Fruit fly (Drosophila melanogaster): ENCODE measurements around the gene tacc.

tacc gene

dm6 chr3R:4739492-4740431 is 9.1 kb downstream of the tacc start (continued):
- TF ChIP-seq CG2129 (GFP tag; IDR thresholded peaks at IDR 0.05; ENCODE audit: partially characterized antibody), result no peak
- no peak for TF ChIP-seq toy (GFP tag; IDR thresholded peaks at IDR 0.05)
- no peak for TF ChIP-seq CG10321 (GFP tag; IDR thresholded peaks at IDR 0.05)
- TF ChIP-seq pros (GFP tag; optimal IDR thresholded peaks at IDR 0.05), result peak; percentile 79
- peak; percentile 5 for TF ChIP-seq CG13894 (tag; optimal IDR thresholded peaks at IDR 0.05)
- TF ChIP-seq CG3995 (GFP tag; optimal IDR thresholded peaks at IDR 0.05), result peak; percentile 54
- TF ChIP-seq Hr78 (GFP tag; optimal IDR thresholded peaks at IDR 0.05), result peak in 1 of 2 experiments; percentile 77
- TF ChIP-seq CG31365 (tag; optimal IDR thresholded peaks at IDR 0.05), result no peak
- TF ChIP-seq Med (GFP tag), result peak; percentile 83
- no peak for TF ChIP-seq zf30C (GFP tag; optimal IDR thresholded peaks at IDR 0.05)
- TF ChIP-seq CG10366 (GFP tag; IDR thresholded peaks at IDR 0.05), result no peak
- TF ChIP-seq aop (GFP tag; IDR thresholded peaks at IDR 0.05), result no peak
- peak; percentile 83 for TF ChIP-seq CG7786 (GFP tag; optimal IDR thresholded peaks at IDR 0.05)
- no peak for TF ChIP-seq Xrp1 (GFP tag; IDR thresholded peaks at IDR 0.05)
- TF ChIP-seq CG15269 (tag; optimal IDR thresholded peaks at IDR 0.05), result peak; percentile 81
- peak; percentile 72 to 91 for TF ChIP-seq Pdp1 (GFP tag; optimal IDR thresholded peaks at IDR 0.05)
- no peak for TF ChIP-seq CG9932 (GFP tag; IDR thresholded peaks at IDR 0.05)
- TF ChIP-seq dan (GFP tag; IDR thresholded peaks at IDR 0.05), result no peak
- TF ChIP-seq Six4 (GFP tag; optimal IDR thresholded peaks at IDR 0.05), result peak; percentile 89
- TF ChIP-seq Opbp (GFP tag; IDR thresholded peaks at IDR 0.05; ENCODE audit: partially characterized antibody), result no peak
- TF ChIP-seq Neu2 (GFP tag; optimal IDR thresholded peaks at IDR 0.05; ENCODE audit: borderline replicate concordance), result no peak
- TF ChIP-seq cato (GFP tag; optimal IDR thresholded peaks at IDR 0.05; ENCODE audit: borderline replicate concordance), result peak; percentile 72
- peak; percentile 68 for TF ChIP-seq pb (GFP tag; optimal IDR thresholded peaks at IDR 0.05)
- TF ChIP-seq Ets97D (GFP tag; optimal IDR thresholded peaks at IDR 0.05), result peak; percentile 46
- TF ChIP-seq CG14860 (GFP tag; IDR thresholded peaks at IDR 0.05; ENCODE audit: partially characterized antibody), result no peak
- no peak for TF ChIP-seq al (GFP tag; IDR thresholded peaks at IDR 0.05)
- peak; percentile 60 for TF ChIP-seq vfl (GFP tag; optimal IDR thresholded peaks at IDR 0.05)
- no peak for TF ChIP-seq NFAT (GFP tag; IDR thresholded peaks at IDR 0.05)
- TF ChIP-seq Nf-YB (GFP tag; optimal IDR thresholded peaks at IDR 0.05), result peak; percentile 74
- peak; percentile 94 for TF ChIP-seq sd (tag; optimal IDR thresholded peaks at IDR 0.05)
- no peak for TF ChIP-seq mld (GFP tag; IDR thresholded peaks at IDR 0.05; ENCODE audit: partially characterized antibody)
- TF ChIP-seq Poxn (GFP tag; IDR thresholded peaks at IDR 0.05), result no peak
- peak; percentile 69 for TF ChIP-seq CG17829 (tag; optimal IDR thresholded peaks at IDR 0.05)
- peak; percentile 11 for TF ChIP-seq CG4707 (GFP tag; optimal IDR thresholded peaks at IDR 0.05)
- no peak for TF ChIP-seq dati (GFP tag; IDR thresholded peaks at IDR 0.05)
- TF ChIP-seq z (GFP tag; IDR thresholded peaks at IDR 0.05), result no peak
- peak; percentile 86 for TF ChIP-seq CG4820 (GFP tag; optimal IDR thresholded peaks at IDR 0.05)
- peak; percentile 47 for TF ChIP-seq CG2116 (GFP tag; optimal IDR thresholded peaks at IDR 0.05)
- peak; percentile 30 for TF ChIP-seq CG12219 (GFP tag; optimal IDR thresholded peaks at IDR 0.05)
- peak; percentile 77 for TF ChIP-seq CG6813 (GFP tag; optimal IDR thresholded peaks at IDR 0.05)
- no peak for TF ChIP-seq Ptx1 (GFP tag; IDR thresholded peaks at IDR 0.05)
- TF ChIP-seq lilli (GFP tag; optimal IDR thresholded peaks at IDR 0.05), result peak; percentile 90
- TF ChIP-seq CG14710 (tag; optimal IDR thresholded peaks at IDR 0.05), result peak; percentile 86
- peak; percentile 21 for TF ChIP-seq zen (tag; optimal IDR thresholded peaks at IDR 0.05)
- TF ChIP-seq CG4328 (GFP tag; optimal IDR thresholded peaks at IDR 0.05), result peak; percentile 84

Data from whole organism, embryonic.